Worm (Caenorhabditis elegans): ENCODE results near the gene B0334.10.

ce11 chrII:11485200-11485599, 33.1 kb upstream of the B0334.10 start, which contains the start of gene twk-5:
- no peak for TF ChIP-seq nhr-6 (tag; optimal IDR thresholded peaks at IDR 0.05)
- no peak for TF ChIP-seq attf-4 (tag; optimal IDR thresholded peaks at IDR 0.05)
- TF ChIP-seq zag-1 (tag; optimal IDR thresholded peaks at IDR 0.05) = no peak
- no peak for TF ChIP-seq pqm-1 (tag; optimal IDR thresholded peaks at IDR 0.05)
- no peak for TF ChIP-seq pha-4 (GFP tag; IDR thresholded peaks at IDR 0.05)
- TF ChIP-seq pha-4 (tag; optimal IDR thresholded peaks at IDR 0.05) = no peak
- no peak for TF ChIP-seq nhr-102 (tag; optimal IDR thresholded peaks at IDR 0.05)
- no peak for TF ChIP-seq F37D6.2 (tag; optimal IDR thresholded peaks at IDR 0.05)
- TF ChIP-seq mep-1 (tag; optimal IDR thresholded peaks at IDR 0.05) = no peak
- TF ChIP-seq Y48G9A.11 (GFP tag; IDR thresholded peaks at IDR 0.05) = no peak
- TF ChIP-seq lin-13 (GFP tag; optimal IDR thresholded peaks at IDR 0.05) = no peak
- TF ChIP-seq nhr-11 (tag; optimal IDR thresholded peaks at IDR 0.05) = no peak
- no peak for TF ChIP-seq snpc-4 (tag; optimal IDR thresholded peaks at IDR 0.05)
- TF ChIP-seq hlh-11 (tag; optimal IDR thresholded peaks at IDR 0.05) = no peak
- TF ChIP-seq dpl-1 (GFP tag; optimal IDR thresholded peaks at IDR 0.05) = no peak

Data from whole organism, L4 larva.